Fruit fly (Drosophila melanogaster): ENCODE measurements around the gene CG32532.

CG32532 gene

DNA sequence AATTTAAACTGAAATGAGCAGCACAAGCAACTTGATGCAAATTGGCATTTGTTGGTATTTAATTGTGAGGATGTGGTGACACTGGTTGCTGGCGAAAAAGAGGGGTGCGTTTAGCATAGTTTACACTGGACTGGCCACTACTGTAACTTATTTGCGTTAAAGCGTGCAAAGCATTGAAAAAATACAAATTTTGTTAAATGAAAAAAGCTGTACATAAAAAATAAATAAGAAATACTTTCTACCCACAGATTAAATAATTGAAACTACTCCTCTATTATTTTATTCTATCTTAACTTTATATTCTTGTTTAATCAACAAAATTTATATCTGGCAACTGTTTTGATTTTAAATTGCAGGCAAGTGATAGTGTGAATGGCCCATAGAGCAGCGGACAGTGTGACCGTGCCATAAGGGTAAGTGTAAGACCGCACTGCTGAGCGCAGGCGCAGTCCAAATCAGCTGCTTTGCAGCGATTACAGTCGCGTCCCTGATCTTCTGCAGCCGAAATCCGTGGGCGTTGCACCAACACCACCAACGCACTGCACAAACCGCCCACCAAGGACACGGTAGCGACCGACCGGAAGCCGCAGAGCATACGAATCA is 18.5 kb upstream of the CG32532 start, which contains the start of the genes Grip84 and car:
Grip84 (minus strand) TSS at position 51 of the 603 bp plus-strand sequence.
car (plus strand) TSS at position 306 of the 603 bp plus-strand sequence.
- TF ChIP-seq HLH106 (tag; optimal IDR thresholded peaks at IDR 0.05) (peak; percentile 66), Rel (GFP tag; optimal IDR thresholded peaks at IDR 0.05) (no peak), Rel (tag; optimal IDR thresholded peaks at IDR 0.05) (no peak), dl (GFP tag; optimal IDR thresholded peaks at IDR 0.05; ENCODE audit: insufficient read depth in 1 of 2, partially characterized antibody in 2 of 2) (no peak), dsf (GFP tag; optimal IDR thresholded peaks at IDR 0.05; ENCODE audit: borderline replicate concordance) (no peak), h (GFP tag; optimal IDR thresholded peaks at IDR 0.05) (no peak), sv (GFP tag; optimal IDR thresholded peaks at IDR 0.05) (peak; percentile 58), jim (GFP tag; optimal IDR thresholded peaks at IDR 0.05) (no peak), Myc (optimal IDR thresholded peaks at IDR 0.05) (no peak), psq (GFP tag; optimal IDR thresholded peaks at IDR 0.05) (peak; percentile 48), Vsx2 (GFP tag; optimal IDR thresholded peaks at IDR 0.05; ENCODE audit: partially characterized antibody) (no peak), Hr83 (GFP tag; optimal IDR thresholded peaks at IDR 0.05; ENCODE audit: poor library complexity, severe bottlenecking) (no peak), ey (GFP tag; optimal IDR thresholded peaks at IDR 0.05) (peak; percentile 32), OdsH (GFP tag; optimal IDR thresholded peaks at IDR 0.05) (no peak), CG9705 (GFP tag; optimal IDR thresholded peaks at IDR 0.05) (peak; percentile 37), fru (GFP tag; optimal IDR thresholded peaks at IDR 0.05) (peak; percentile 53), CrebA (GFP tag; optimal IDR thresholded peaks at IDR 0.05; ENCODE audit: borderline replicate concordance) (no peak), N (GFP tag; optimal IDR thresholded peaks at IDR 0.05) (peak; percentile 64), Abd-B (GFP tag; optimal IDR thresholded peaks at IDR 0.05) (no peak), br (GFP tag; optimal IDR thresholded peaks at IDR 0.05) (no peak), Jra (GFP tag; optimal IDR thresholded peaks at IDR 0.05) (no peak)

dm6 chrX:19549570-19549969 is 2.3 kb upstream of the CG32532 start:
- no peak for TF ChIP-seq Jra (GFP tag; optimal IDR thresholded peaks at IDR 0.05)
- no peak for TF ChIP-seq Hr78 (GFP tag; optimal IDR thresholded peaks at IDR 0.05)
- TF ChIP-seq brk (GFP tag; optimal IDR thresholded peaks at IDR 0.05), result no peak

dm6 chrX:19548438-19548837 is 1.2 kb upstream of the CG32532 start:
- TF ChIP-seq sage (GFP tag; optimal IDR thresholded peaks at IDR 0.05), result no peak
- TF ChIP-seq OdsH (GFP tag; optimal IDR thresholded peaks at IDR 0.05), result no peak
- no peak for TF ChIP-seq jim (GFP tag; optimal IDR thresholded peaks at IDR 0.05)
- no peak for TF ChIP-seq fru (GFP tag; optimal IDR thresholded peaks at IDR 0.05)
- no peak for TF ChIP-seq dmrt93B (GFP tag; optimal IDR thresholded peaks at IDR 0.05)
- TF ChIP-seq Mio (GFP tag; optimal IDR thresholded peaks at IDR 0.05), result no peak
- TF ChIP-seq foxo (GFP tag; optimal IDR thresholded peaks at IDR 0.05), result no peak
- no peak for TF ChIP-seq HLH106 (tag; optimal IDR thresholded peaks at IDR 0.05)
- TF ChIP-seq rgr (GFP tag; optimal IDR thresholded peaks at IDR 0.05), result no peak
- no peak for TF ChIP-seq h (GFP tag; optimal IDR thresholded peaks at IDR 0.05)
- no peak for TF ChIP-seq Hr78 (GFP tag; optimal IDR thresholded peaks at IDR 0.05)
- TF ChIP-seq dl (GFP tag; optimal IDR thresholded peaks at IDR 0.05; ENCODE audit: insufficient read depth in 1 of 2, partially characterized antibody in 2 of 2), result no peak

DNA sequence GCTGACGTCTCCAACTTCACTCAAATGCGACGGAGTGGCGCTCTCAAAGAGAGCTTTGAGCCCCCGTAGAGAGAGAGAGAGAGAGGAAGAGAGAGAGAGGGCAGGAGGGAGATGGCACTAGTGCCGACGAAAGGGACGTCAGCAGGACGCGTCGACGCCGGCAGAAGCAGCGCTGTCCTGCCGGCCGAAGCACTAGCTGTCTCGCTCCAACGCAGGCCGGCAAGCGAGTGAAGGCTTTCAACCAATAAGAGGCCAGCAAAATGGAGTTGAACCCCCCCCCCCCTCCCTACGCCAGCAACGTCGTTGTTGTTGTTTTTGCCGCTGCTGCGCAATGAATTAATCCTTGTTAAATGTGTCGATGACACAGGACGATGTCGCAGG is 634 bp downstream of the CG32532 start:
- TF ChIP-seq Myc (optimal IDR thresholded peaks at IDR 0.05) (no peak), foxo (GFP tag; optimal IDR thresholded peaks at IDR 0.05) (no peak), Dif (GFP tag; optimal IDR thresholded peaks at IDR 0.05; ENCODE audit: partially characterized antibody) (peak; percentile 26), Hr78 (GFP tag; optimal IDR thresholded peaks at IDR 0.05) (no peak)

dm6 chrX:19545865-19546657 is 1.2 kb downstream of the CG32532 start:
- TF ChIP-seq Jra (GFP tag; optimal IDR thresholded peaks at IDR 0.05), result no peak
- TF ChIP-seq h (GFP tag; optimal IDR thresholded peaks at IDR 0.05), result no peak
